Worm (Caenorhabditis elegans) whole organism, L4 larva: Measurements from ENCODE around the gene srz-15.

ENCODE experiments used
- ctbp-1 ChIP-seq: fragments of 200-800 bp; sonication (Bioruptor generic); IDR thresholded peaks from 2 replicates; pipeline ENCODE4 v1.3.6; 2022; ENCODE audit warnings: missing genetic modification reagents, missing genetic modification characterization, missing compliant biosample characterization
- egl-27 ChIP-seq: sonication (generic microtip); optimal IDR thresholded peaks from 3 replicates; lab custom pipeline; 2017; ENCODE audit warnings: missing biosample characterization, missing genetic modification reagents, missing genetic modification characterization
- unc-62 ChIP-seq, 3 experiments: fragments of 150-350 bp in 1 of 3; sonication (generic microtip); optimal IDR thresholded peaks in 2 of 3; peaks in 1 of 3; 1 replicate in 1 of 3; 2 replicates in 2 of 3; lab custom pipeline; 2014 to 2017; ENCODE audit warnings: missing biosample characterization in 3 of 3, missing genetic modification characterization in 3 of 3, missing genetic modification reagents in 3 of 3, missing genotype in 1 of 3

DNA sequence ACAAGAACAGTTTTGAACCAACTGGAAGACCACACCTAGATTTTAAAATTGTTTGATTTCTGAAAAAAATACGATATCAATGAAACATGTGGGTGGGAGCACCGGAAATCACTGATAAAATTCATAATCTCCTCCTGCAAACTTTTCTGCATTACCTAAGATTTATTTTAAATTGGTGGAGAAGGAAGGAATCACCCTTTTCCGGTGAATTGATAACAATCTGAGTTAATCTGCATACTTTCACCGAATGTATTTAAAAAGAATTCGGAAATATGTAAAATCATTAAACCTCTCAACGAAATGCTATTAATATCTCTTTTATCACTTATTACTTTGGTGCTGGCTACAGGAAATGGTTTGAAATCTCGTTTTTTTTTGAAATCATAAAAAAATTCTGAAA is 27.1 kb downstream of the srz-15 start, which contains the start of gene dct-19:
- TF ChIP-seq ctbp-1 (no peak), unc-62 (GFP tag; optimal IDR thresholded peaks at IDR 0.05 in 1 of 2; lab: Kevin White, UChicago) (no peak), unc-62 (tag; optimal IDR thresholded peaks at IDR 0.05; lab: Kevin White, UChicago) (no peak), egl-27 (tag; lab: Kevin White, UChicago) (no peak)
